Worm (Caenorhabditis elegans) whole organism, L1 larva: ENCODE results near the gene popl-1.

Experiments
- ceh-82 ChIP-seq, 3 experiments: fragments of 150-350 bp in 1 of 3; sonication (generic microtip) in 2 of 3; optimal IDR thresholded peaks; 2 replicates each; lab custom pipeline; 2014 to 2017; ENCODE audit warnings: missing biosample characterization in 3 of 3, missing genetic modification characterization in 3 of 3
- ceh-90 ChIP-seq: sonication (generic microtip); optimal IDR thresholded peaks from 2 replicates; lab custom pipeline; 2016; ENCODE audit warnings: missing genetic modification characterization, missing compliant biosample characterization
- elt-3 ChIP-seq, 6 experiments: fragments of 150-350 bp in 1 of 6; sonication (generic microtip); optimal IDR thresholded peaks; 2 replicates each; lab custom pipeline; 2017 to 2018; ENCODE audit warnings: missing biosample characterization in 6 of 6, missing genetic modification characterization in 6 of 6, inconsistent platforms in 1 of 6
- jun-1 ChIP-seq: fragments of 150-350 bp; optimal IDR thresholded peaks from 2 replicates; lab custom pipeline; 2014; ENCODE audit warnings: missing biosample characterization, missing genetic modification reagents, missing genetic modification characterization
- nhr-11 ChIP-seq: fragments of 150-350 bp; optimal IDR thresholded peaks from 2 replicates; lab custom pipeline; 2014; ENCODE audit warnings: missing biosample characterization, missing genetic modification characterization
- nhr-12 ChIP-seq: sonication (generic microtip); optimal IDR thresholded peaks from 2 replicates; lab custom pipeline; 2017; ENCODE audit warnings: missing biosample characterization, missing genetic modification characterization
- nhr-90 ChIP-seq: sonication (generic microtip); optimal IDR thresholded peaks from 2 replicates; lab custom pipeline; 2016; ENCODE audit warnings: mild to moderate bottlenecking, missing genetic modification characterization, missing compliant biosample characterization; ENCODE audit not compliant: poor library complexity
- sox-4 ChIP-seq: sonication (generic microtip); optimal IDR thresholded peaks from 2 replicates; lab custom pipeline; 2016; ENCODE audit warnings: missing genetic modification characterization, missing compliant biosample characterization
- unc-62 ChIP-seq: fragments of 150-350 bp; optimal IDR thresholded peaks from 2 replicates; lab custom pipeline; 2014; ENCODE audit warnings: missing biosample characterization, missing genetic modification reagents, missing genetic modification characterization

ce11 chrIII:6427205-6427604 is 3.5 kb downstream of the popl-1 start, which contains the start of gene C05D11.8:
- TF ChIP-seq ceh-90 (tag; lab: Kevin White, UChicago): no peak
- no peak for TF ChIP-seq nhr-11 (tag; lab: Kevin White, UChicago)
- no peak for TF ChIP-seq nhr-90 (tag; lab: Kevin White, UChicago)
- TF ChIP-seq elt-3 (tag; optimal IDR thresholded peaks at IDR 0.05; lab: Kevin White, UChicago): no peak
- no peak for TF ChIP-seq sox-4
- TF ChIP-seq unc-62 (GFP tag; lab: Kevin White, UChicago): no peak
- no peak for TF ChIP-seq nhr-12 (tag; lab: Kevin White, UChicago)
- no peak for TF ChIP-seq jun-1 (tag; lab: Kevin White, UChicago)
- no peak for TF ChIP-seq ceh-82 (tag; optimal IDR thresholded peaks at IDR 0.05; lab: Kevin White, UChicago)
